Worm (Caenorhabditis elegans) whole organism, early embryonic: ENCODE measurements around the gene lgc-4.

Experiments used
- F13C5.2 ChIP-seq: sonication (generic microtip); optimal IDR thresholded peaks from 2 replicates; lab custom pipeline; 2017; ENCODE audit warnings: mild to moderate bottlenecking, missing genetic modification characterization, inconsistent platforms, missing compliant biosample characterization
- tra-4 ChIP-seq: sonication (generic microtip); optimal IDR thresholded peaks from 2 replicates; lab custom pipeline; 2017; ENCODE audit warnings: missing genetic modification characterization, missing compliant biosample characterization

- no peak for TF ChIP-seq tra-4 (tag; lab: Kevin White, UChicago)
- no peak for TF ChIP-seq F13C5.2
Observed at ce11 chrX:9204986-9205385, 37.0 kb downstream of the lgc-4 start.
